Worm (Caenorhabditis elegans) whole organism, L3 larva: ENCODE results near the gene F16H6.7.

ENCODE experiments used
- aly-2 ChIP-seq: fragments of 150-350 bp; optimal IDR thresholded peaks from 2 replicates; lab custom pipeline; 2014; ENCODE audit warnings: missing biosample characterization, missing genetic modification characterization
- ceh-28 ChIP-seq: fragments of 150-350 bp; optimal IDR thresholded peaks from 2 replicates; lab custom pipeline; 2014; ENCODE audit warnings: missing biosample characterization, missing genetic modification reagents, missing genetic modification characterization
- egl-27 ChIP-seq: sonication (generic microtip); optimal IDR thresholded peaks from 4 replicates; lab custom pipeline; 2017; ENCODE audit warnings: missing biosample characterization, missing genetic modification reagents, missing genetic modification characterization
- elt-2 ChIP-seq: sonication (generic microtip); optimal IDR thresholded peaks from 2 replicates; lab custom pipeline; 2016; ENCODE audit warnings: missing genetic modification reagents, mild to moderate bottlenecking, missing genetic modification characterization, missing compliant biosample characterization
- fkh-10 ChIP-seq: sonication (generic microtip); optimal IDR thresholded peaks from 2 replicates; lab custom pipeline; 2017; ENCODE audit warnings: missing biosample characterization, missing genetic modification reagents, missing genetic modification characterization
- hmg-11 ChIP-seq: sonication (generic microtip); optimal IDR thresholded peaks from 2 replicates; lab custom pipeline; 2016; ENCODE audit warnings: missing genetic modification characterization, missing compliant biosample characterization
- lin-15B ChIP-seq: fragments of 150-350 bp; optimal IDR thresholded peaks from 2 replicates; lab custom pipeline; 2014; ENCODE audit warnings: missing biosample characterization, missing genetic modification characterization
- nhr-11 ChIP-seq: fragments of 150-350 bp; optimal IDR thresholded peaks from 2 replicates; lab custom pipeline; 2014; ENCODE audit warnings: missing biosample characterization, missing genetic modification characterization
- nhr-237 ChIP-seq: fragments of 150-350 bp; optimal IDR thresholded peaks from 2 replicates; lab custom pipeline; 2014; ENCODE audit warnings: missing biosample characterization, missing genetic modification characterization
- nhr-25 ChIP-seq: sonication (generic microtip); optimal IDR thresholded peaks from 2 replicates; lab custom pipeline; 2017; ENCODE audit warnings: missing biosample characterization, missing genetic modification characterization
- nhr-67 ChIP-seq: fragments of 150-350 bp; optimal IDR thresholded peaks from 2 replicates; lab custom pipeline; 2014; ENCODE audit warnings: missing biosample characterization, missing genetic modification characterization
- pqm-1 ChIP-seq: fragments of 150-350 bp; optimal IDR thresholded peaks from 2 replicates; lab custom pipeline; 2017; ENCODE audit warnings: missing biosample characterization, missing genetic modification characterization, inconsistent platforms
- snpc-4 ChIP-seq: fragments of 150-350 bp; optimal IDR thresholded peaks from 2 replicates; lab custom pipeline; 2014; ENCODE audit warnings: missing biosample characterization, missing genetic modification characterization
- zag-1 ChIP-seq: fragments of 150-350 bp; optimal IDR thresholded peaks from 2 replicates; lab custom pipeline; 2014; ENCODE audit warnings: missing biosample characterization, missing genetic modification characterization
- ztf-4 ChIP-seq: fragments of 150-350 bp; optimal IDR thresholded peaks from 2 replicates; lab custom pipeline; 2014; ENCODE audit warnings: missing biosample characterization, missing genetic modification characterization

The F16H6.7 gene

ce11 chrV:18161228-18161627 lies 47.7 kb downstream of the F16H6.7 start, which contains the start of gene C14A6.13:
TSS of gene C14A6.13 (minus strand) at chrV:18161328.
- no peak for TF ChIP-seq ceh-28 (tag; lab: Kevin White, UChicago)

DNA sequence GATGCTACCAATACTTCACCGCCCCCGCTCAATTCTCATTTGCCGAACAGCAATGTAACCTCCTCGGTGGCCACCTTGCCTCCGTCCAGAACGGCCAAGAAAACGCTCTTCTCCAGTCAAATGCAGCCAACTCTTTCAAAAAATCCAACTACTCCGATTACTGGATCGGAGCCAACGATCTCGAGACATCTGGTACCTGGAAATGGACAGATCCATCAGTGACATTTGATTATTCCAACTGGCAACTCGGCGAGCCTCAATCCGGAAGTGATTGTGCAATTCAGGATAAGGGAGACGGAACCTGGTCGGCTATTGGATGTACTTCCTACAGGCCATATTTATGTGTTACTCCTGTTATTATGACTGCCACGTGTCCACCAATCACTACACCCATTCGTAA lies 50.8 kb downstream of the F16H6.7 start:
- TF ChIP-seq nhr-11 (tag; lab: Kevin White, UChicago) (no peak), zag-1 (no peak), lin-15B (tag; lab: Kevin White, UChicago) (no peak), nhr-25 (tag; lab: Kevin White, UChicago) (no peak), snpc-4 (tag; lab: Kevin White, UChicago) (no peak), fkh-10 (GFP tag; lab: Kevin White, UChicago) (no peak)

DNA sequence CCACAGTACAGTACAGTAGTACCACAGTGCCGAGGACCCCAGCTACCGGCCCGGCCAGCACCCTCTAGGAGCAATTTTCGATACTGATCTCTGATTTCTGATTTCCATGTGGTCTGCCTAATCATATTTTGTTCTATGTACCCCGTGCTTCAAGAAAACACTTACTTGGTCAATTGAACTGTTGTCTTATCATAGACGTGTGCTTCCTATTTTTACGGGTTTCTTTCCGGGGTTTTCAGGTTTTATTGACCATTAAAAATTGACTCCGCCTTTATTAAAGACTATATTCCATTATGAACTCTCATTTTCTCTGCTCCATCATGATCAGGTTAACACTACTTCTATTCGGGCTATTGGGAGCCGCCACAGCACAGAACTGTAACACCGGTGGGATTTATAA lies 51.3 kb downstream of the F16H6.7 start, which contains the start of gene clec-48:
clec-48 (plus strand) TSS at position 320 of the 400 bp plus-strand sequence.
- TF ChIP-seq nhr-25 (tag; lab: Kevin White, UChicago) (no peak), elt-2 (tag; lab: Kevin White, UChicago) (peak; percentile 50), ztf-4 (no peak), aly-2 (tag; lab: Kevin White, UChicago) (no peak), nhr-67 (tag; lab: Kevin White, UChicago) (no peak), hmg-11 (tag; lab: Kevin White, UChicago) (no peak), pqm-1 (tag; lab: Kevin White, UChicago) (peak; percentile 66), egl-27 (tag; lab: Kevin White, UChicago) (no peak), nhr-237 (tag; lab: Kevin White, UChicago) (no peak), snpc-4 (tag; lab: Kevin White, UChicago) (no peak)
